Fruit fly (Drosophila melanogaster): ENCODE measurements around the gene CG2972.

Gene CG2972

dm6 chrX:10082950-10083253, at the start of gene CG2972:
CG2972 (plus strand) TSS chrX:10083154.
- TF ChIP-seq psq (optimal IDR thresholded peaks at IDR 0.05) (no peak), usp (GFP tag; optimal IDR thresholded peaks at IDR 0.05) (no peak), pan (optimal IDR thresholded peaks at IDR 0.05) (no peak), EcR (GFP tag; optimal IDR thresholded peaks at IDR 0.05) (no peak), CG8478 (optimal IDR thresholded peaks at IDR 0.05) (no peak), Dll (optimal IDR thresholded peaks at IDR 0.05) (no peak)

dm6 chrX:10039528-10039927, 43.4 kb upstream of the CG2972 start:
- TF ChIP-seq usp (GFP tag; optimal IDR thresholded peaks at IDR 0.05), result no peak
- TF ChIP-seq CG8478 (optimal IDR thresholded peaks at IDR 0.05), result no peak
- TF ChIP-seq psq (optimal IDR thresholded peaks at IDR 0.05), result no peak
- no peak for TF ChIP-seq Dll (optimal IDR thresholded peaks at IDR 0.05)
- no peak for TF ChIP-seq pan (optimal IDR thresholded peaks at IDR 0.05)
- TF ChIP-seq EcR (GFP tag; optimal IDR thresholded peaks at IDR 0.05), result no peak

dm6 chrX:10043873-10044272, 39.1 kb upstream of the CG2972 start:
- no peak for TF ChIP-seq usp (GFP tag; optimal IDR thresholded peaks at IDR 0.05)
- no peak for TF ChIP-seq Dll (optimal IDR thresholded peaks at IDR 0.05)
- no peak for TF ChIP-seq psq (optimal IDR thresholded peaks at IDR 0.05)
- no peak for TF ChIP-seq EcR (GFP tag; optimal IDR thresholded peaks at IDR 0.05)

DNA sequence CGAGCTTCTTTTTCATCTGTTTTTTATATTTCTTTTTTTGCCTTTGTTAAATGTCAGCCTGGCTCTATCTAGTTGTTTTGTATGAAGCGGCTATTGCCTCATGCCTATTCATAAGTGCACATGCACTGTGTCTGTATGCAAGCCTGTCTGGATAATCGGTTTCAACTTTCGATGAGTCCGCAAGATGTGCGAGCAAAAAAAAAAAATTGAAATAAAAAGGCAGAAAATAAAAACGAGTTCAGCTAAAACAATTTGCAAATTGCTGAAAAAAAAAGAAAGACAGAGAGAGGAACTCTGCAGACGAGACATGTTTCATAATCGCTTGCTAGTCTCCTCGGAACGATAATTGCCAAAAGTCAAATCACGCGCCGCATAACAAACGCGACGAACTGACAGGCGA, 37.2 kb upstream of the CG2972 start:
- TF ChIP-seq Dll (optimal IDR thresholded peaks at IDR 0.05) (no peak), psq (optimal IDR thresholded peaks at IDR 0.05) (no peak), EcR (GFP tag; optimal IDR thresholded peaks at IDR 0.05) (no peak), pan (optimal IDR thresholded peaks at IDR 0.05) (no peak)

DNA sequence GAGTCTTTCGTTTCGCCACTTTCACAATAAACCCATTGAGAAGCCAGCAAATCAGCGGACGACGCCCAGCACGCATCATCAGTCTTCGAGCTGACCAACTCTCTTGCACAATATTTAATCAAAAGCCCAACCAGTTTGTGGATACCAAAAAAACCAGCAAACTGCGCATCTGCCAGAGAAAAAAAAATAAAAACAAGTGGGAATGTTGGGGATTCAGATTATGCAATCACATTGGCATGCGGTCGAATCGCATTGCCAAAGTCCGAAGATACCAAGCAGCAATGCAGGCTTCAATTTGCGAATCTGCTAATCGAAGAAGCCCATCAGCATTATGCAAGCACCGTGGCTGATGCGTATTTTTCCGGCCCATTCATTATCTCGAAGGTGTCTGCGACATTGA, 36.2 kb upstream of the CG2972 start:
- TF ChIP-seq Dll (optimal IDR thresholded peaks at IDR 0.05), result no peak
- TF ChIP-seq psq (optimal IDR thresholded peaks at IDR 0.05), result no peak
- no peak for TF ChIP-seq CG8478 (optimal IDR thresholded peaks at IDR 0.05)
- no peak for TF ChIP-seq EcR (GFP tag; optimal IDR thresholded peaks at IDR 0.05)
- no peak for TF ChIP-seq pan (optimal IDR thresholded peaks at IDR 0.05)

- TF ChIP-seq EcR (GFP tag; optimal IDR thresholded peaks at IDR 0.05), result no peak
- TF ChIP-seq pan (optimal IDR thresholded peaks at IDR 0.05), result no peak
- no peak for TF ChIP-seq Dll (optimal IDR thresholded peaks at IDR 0.05)
- no peak for TF ChIP-seq psq (optimal IDR thresholded peaks at IDR 0.05)
- TF ChIP-seq usp (GFP tag; optimal IDR thresholded peaks at IDR 0.05), result no peak
- TF ChIP-seq CG8478 (optimal IDR thresholded peaks at IDR 0.05), result no peak
Measured at dm6 chrX:10047961-10048360, 35.0 kb upstream of the CG2972 start.

DNA sequence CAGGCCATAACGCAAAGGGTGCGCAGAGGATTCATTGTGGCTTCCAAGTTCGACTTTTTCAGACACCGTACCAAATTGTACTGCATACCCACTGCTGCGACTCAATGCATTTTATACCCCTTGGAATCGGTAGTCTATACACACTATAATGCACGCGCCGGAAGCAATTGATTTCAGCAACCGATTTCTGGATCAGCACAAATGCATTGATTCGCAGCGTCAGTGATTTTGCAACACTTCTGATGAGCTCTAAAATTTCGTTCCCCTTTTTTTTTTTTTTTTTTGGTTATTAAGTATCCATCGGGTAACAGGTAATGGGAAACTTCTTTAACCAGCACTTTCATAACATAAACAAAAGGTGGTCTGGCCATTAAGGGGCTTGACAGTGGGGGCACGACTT, 30.4 kb upstream of the CG2972 start, which contains the start of gene Yp2:
TSS of gene Yp2 (minus strand) at position 88 of the 400 bp plus-strand sequence.
- no peak for TF ChIP-seq EcR (GFP tag; optimal IDR thresholded peaks at IDR 0.05)
- TF ChIP-seq CG8478 (optimal IDR thresholded peaks at IDR 0.05), result no peak

- no peak for TF ChIP-seq EcR (GFP tag; optimal IDR thresholded peaks at IDR 0.05)
- TF ChIP-seq CG8478 (optimal IDR thresholded peaks at IDR 0.05), result no peak
- TF ChIP-seq psq (optimal IDR thresholded peaks at IDR 0.05), result no peak
- TF ChIP-seq pan (optimal IDR thresholded peaks at IDR 0.05), result no peak
- TF ChIP-seq usp (GFP tag; optimal IDR thresholded peaks at IDR 0.05), result no peak
Measured at dm6 chrX:10053547-10053946, 29.4 kb upstream of the CG2972 start, which contains the start of gene Yp1. Yp1 (plus strand) TSS chrX:10053811.

dm6 chrX:10057964-10058363, 25.0 kb upstream of the CG2972 start:
- TF ChIP-seq EcR (GFP tag; optimal IDR thresholded peaks at IDR 0.05) (no peak), pan (optimal IDR thresholded peaks at IDR 0.05) (no peak), CG8478 (optimal IDR thresholded peaks at IDR 0.05) (no peak), psq (optimal IDR thresholded peaks at IDR 0.05) (no peak), Dll (optimal IDR thresholded peaks at IDR 0.05) (no peak), usp (GFP tag; optimal IDR thresholded peaks at IDR 0.05) (no peak)

- TF ChIP-seq psq (optimal IDR thresholded peaks at IDR 0.05), result no peak
- no peak for TF ChIP-seq CG8478 (optimal IDR thresholded peaks at IDR 0.05)
- no peak for TF ChIP-seq EcR (GFP tag; optimal IDR thresholded peaks at IDR 0.05)
- TF ChIP-seq usp (GFP tag; optimal IDR thresholded peaks at IDR 0.05), result no peak
- no peak for TF ChIP-seq pan (optimal IDR thresholded peaks at IDR 0.05)
- TF ChIP-seq Dll (optimal IDR thresholded peaks at IDR 0.05), result no peak
Measured at dm6 chrX:10061327-10061726, 21.6 kb upstream of the CG2972 start, which contains the start of gene Gr9a. Gr9a (plus strand) TSS chrX:10061627.

DNA sequence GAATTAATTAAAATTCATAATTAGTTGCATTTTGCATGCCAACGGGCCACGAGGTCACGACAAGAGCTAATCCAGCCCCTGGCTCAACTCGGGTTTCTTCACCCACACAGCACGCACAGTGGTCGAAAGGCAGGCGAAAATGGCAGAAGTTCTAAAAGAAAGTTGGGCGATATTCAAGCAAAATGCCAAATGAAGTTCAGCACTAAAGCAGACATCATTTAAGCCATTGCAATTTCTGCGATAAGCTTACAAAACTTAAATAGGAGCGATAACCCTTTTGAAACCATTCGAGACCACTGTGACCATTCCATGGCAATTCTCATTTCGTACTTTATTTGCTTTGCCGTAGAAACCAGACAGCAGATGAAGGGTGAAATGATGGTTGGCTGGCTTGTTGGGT, 15.4 kb upstream of the CG2972 start:
- no peak for TF ChIP-seq CG8478 (optimal IDR thresholded peaks at IDR 0.05)
- no peak for TF ChIP-seq EcR (GFP tag; optimal IDR thresholded peaks at IDR 0.05)
- no peak for TF ChIP-seq usp (GFP tag; optimal IDR thresholded peaks at IDR 0.05)
- no peak for TF ChIP-seq psq (optimal IDR thresholded peaks at IDR 0.05)

DNA sequence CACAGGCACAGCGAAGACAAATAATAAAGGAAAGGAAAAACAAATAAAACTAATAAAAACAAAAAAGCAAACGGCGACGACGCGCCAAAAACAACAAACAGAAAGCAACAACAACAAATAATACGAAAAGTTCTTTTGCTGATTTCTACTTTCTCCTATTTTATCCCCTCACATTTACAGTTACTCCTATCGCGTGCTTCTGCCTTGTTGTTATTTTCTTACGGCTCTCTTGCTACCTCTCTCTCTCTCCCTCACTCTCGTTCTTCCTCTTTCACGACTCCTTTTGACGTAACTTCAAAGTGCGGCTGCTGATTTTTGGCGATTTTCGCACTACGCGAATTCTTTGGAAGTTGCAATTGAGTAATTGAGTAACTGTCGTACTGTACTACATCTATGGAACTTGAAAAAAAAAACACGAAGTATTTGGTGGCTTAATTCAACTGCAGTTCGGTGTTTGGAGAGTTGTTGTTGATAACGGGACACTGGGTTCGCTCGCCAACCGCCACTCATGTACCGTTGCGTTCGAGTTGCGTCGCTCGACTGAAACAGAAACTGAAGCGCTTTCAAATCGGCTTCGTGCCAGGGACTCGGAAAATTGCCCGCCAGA, 12.5 kb upstream of the CG2972 start, which contains the start of gene CG15312:
TSS of gene CG15312 (minus strand) at position 544 of the 607 bp plus-strand sequence.
- TF ChIP-seq CG8478 (optimal IDR thresholded peaks at IDR 0.05) (no peak), psq (optimal IDR thresholded peaks at IDR 0.05) (no peak), usp (GFP tag; optimal IDR thresholded peaks at IDR 0.05) (no peak), Dll (optimal IDR thresholded peaks at IDR 0.05) (no peak), EcR (GFP tag; optimal IDR thresholded peaks at IDR 0.05) (no peak), pan (optimal IDR thresholded peaks at IDR 0.05) (no peak)

- TF ChIP-seq CG8478 (optimal IDR thresholded peaks at IDR 0.05) (no peak), EcR (GFP tag; optimal IDR thresholded peaks at IDR 0.05) (peak in 1 of 2 experiments; percentile 10)
Measured at dm6 chrX:10071516-10071915, 11.4 kb upstream of the CG2972 start.

Data from whole organism.